Fruit fly (Drosophila melanogaster): ENCODE data around the gene CG42724.

Gene CG42724

dm6 chr3R:6373512-6374306 is 5.6 kb upstream of the CG42724 start (continued):
- TF ChIP-seq CG10209 (GFP tag; optimal IDR thresholded peaks at IDR 0.05) (peak; percentile 78), nau (GFP tag; optimal IDR thresholded peaks at IDR 0.05) (no peak), BEAF-32 (GFP tag; optimal IDR thresholded peaks at IDR 0.05) (peak; percentile 46), trh (GFP tag; optimal IDR thresholded peaks at IDR 0.05) (peak; percentile 56), Spps (tag; optimal IDR thresholded peaks at IDR 0.05) (no peak), Opbp (GFP tag; IDR thresholded peaks at IDR 0.05; ENCODE audit: partially characterized antibody) (no peak), CG16815 (GFP tag; optimal IDR thresholded peaks at IDR 0.05) (no peak), crol (GFP tag; IDR thresholded peaks at IDR 0.05) (no peak), chif (GFP tag; optimal IDR thresholded peaks at IDR 0.05) (no peak), dm (GFP tag; optimal IDR thresholded peaks at IDR 0.05) (no peak), Nf-YA (GFP tag; IDR thresholded peaks at IDR 0.05) (no peak), CG13894 (tag; optimal IDR thresholded peaks at IDR 0.05) (peak; percentile 28), salm (tag; optimal IDR thresholded peaks at IDR 0.05) (no peak), croc (GFP tag; conservative IDR thresholded peaks at IDR 0.05) (no peak), CG12769 (tag; optimal IDR thresholded peaks at IDR 0.05) (peak; percentile 73), CG14050 (GFP tag; IDR thresholded peaks at IDR 0.05) (0 out of 3 replicates have a peak, but pooled peaks have one; percentile 25), maf-S (GFP tag; optimal IDR thresholded peaks at IDR 0.05) (no peak), cwo (GFP tag; optimal IDR thresholded peaks at IDR 0.05) (peak; percentile 25), CG4404 (GFP tag; IDR thresholded peaks at IDR 0.05) (no peak), al (GFP tag; IDR thresholded peaks at IDR 0.05) (0 out of 2 replicates have a peak, but pooled peaks have one; percentile 10), gt (GFP tag; IDR thresholded peaks at IDR 0.05) (no peak), CG6765 (GFP tag; optimal IDR thresholded peaks at IDR 0.05) (peak; percentile 52), Oaz (GFP tag; IDR thresholded peaks at IDR 0.05) (no peak), CG12155 (GFP tag; optimal IDR thresholded peaks at IDR 0.05) (peak; percentile 14), stwl (tag; optimal IDR thresholded peaks at IDR 0.05) (peak; percentile 22), BtbVII (GFP tag; optimal IDR thresholded peaks at IDR 0.05) (peak; percentile 72), CG11093 (GFP tag; IDR thresholded peaks at IDR 0.05) (no peak), Lpt (GFP tag; optimal IDR thresholded peaks at IDR 0.05) (no peak), CG9797 (GFP tag; optimal IDR thresholded peaks at IDR 0.05) (no peak), Sox100B (GFP tag; optimal IDR thresholded peaks at IDR 0.05) (peak; percentile 38), Sox102F (GFP tag; optimal IDR thresholded peaks at IDR 0.05) (no peak), CG1792 (GFP tag; optimal IDR thresholded peaks at IDR 0.05) (no peak), Dek (tag; optimal IDR thresholded peaks at IDR 0.05) (no peak), CG4820 (GFP tag; optimal IDR thresholded peaks at IDR 0.05) (no peak), pfk (GFP tag; optimal IDR thresholded peaks at IDR 0.05) (no peak), bcd (GFP tag; optimal IDR thresholded peaks at IDR 0.05) (no peak), zfh1 (GFP tag; IDR thresholded peaks at IDR 0.05) (no peak), CG18619 (GFP tag; optimal IDR thresholded peaks at IDR 0.05) (no peak), phol (tag; optimal IDR thresholded peaks at IDR 0.05) (peak; percentile 22), Fer1 (GFP tag; optimal IDR thresholded peaks at IDR 0.05) (peak; percentile 67), Ptx1 (GFP tag; IDR thresholded peaks at IDR 0.05) (no peak), vnd (GFP tag; IDR thresholded peaks at IDR 0.05; ENCODE audit: partially characterized antibody) (no peak), Hand (GFP tag; optimal IDR thresholded peaks at IDR 0.05) (no peak), CG9876 (GFP tag; optimal IDR thresholded peaks at IDR 0.05) (no peak)
